Worm (Caenorhabditis elegans): ENCODE results near the gene gpa-11.

DNA sequence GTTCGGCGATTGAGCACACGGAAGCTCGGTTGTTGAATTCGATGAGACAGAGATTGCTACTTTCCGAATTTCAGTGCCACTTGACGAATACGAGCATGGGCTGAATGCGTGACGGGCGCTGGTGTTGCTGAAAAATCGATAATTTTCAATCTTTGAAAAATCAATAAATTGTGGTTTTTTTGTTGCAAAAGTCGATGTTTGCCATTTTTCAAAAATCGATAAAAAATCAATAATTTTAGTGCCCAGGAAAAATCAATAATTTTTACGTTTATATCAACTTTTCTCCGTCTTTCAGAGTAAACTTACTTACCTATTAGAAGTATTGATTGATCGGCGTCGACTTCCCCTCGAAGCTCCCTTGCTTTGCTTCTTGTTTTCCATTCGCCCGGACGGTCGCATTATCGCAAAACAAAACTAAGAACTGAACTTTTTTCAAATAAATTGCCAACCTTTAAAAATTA, 9.6 kb downstream of the gpa-11 start, which contains the start of gene C16A11.7:
- TF ChIP-seq ama-1 (optimal IDR thresholded peaks at IDR 0.05): no peak
- TF ChIP-seq sea-2 (GFP tag; optimal IDR thresholded peaks at IDR 0.05): no peak
- TF ChIP-seq ceh-82 (tag; optimal IDR thresholded peaks at IDR 0.05): no peak
- no peak for TF ChIP-seq pha-4 (tag; optimal IDR thresholded peaks at IDR 0.05)
- no peak for TF ChIP-seq ZK546.5 (tag; optimal IDR thresholded peaks at IDR 0.05)
- TF ChIP-seq tbx-2 (tag; optimal IDR thresholded peaks at IDR 0.05): no peak
- no peak for TF ChIP-seq aly-2 (tag; optimal IDR thresholded peaks at IDR 0.05)
- no peak for TF ChIP-seq nhr-76 (tag; optimal IDR thresholded peaks at IDR 0.05)
- no peak for TF ChIP-seq unc-62 (GFP tag; optimal IDR thresholded peaks at IDR 0.05)
- no peak for TF ChIP-seq nhr-77 (tag; optimal IDR thresholded peaks at IDR 0.05)

Measured in whole organism, L3 larva.